Worm (Caenorhabditis elegans): ENCODE measurements around the gene math-22.

Gene math-22

DNA sequence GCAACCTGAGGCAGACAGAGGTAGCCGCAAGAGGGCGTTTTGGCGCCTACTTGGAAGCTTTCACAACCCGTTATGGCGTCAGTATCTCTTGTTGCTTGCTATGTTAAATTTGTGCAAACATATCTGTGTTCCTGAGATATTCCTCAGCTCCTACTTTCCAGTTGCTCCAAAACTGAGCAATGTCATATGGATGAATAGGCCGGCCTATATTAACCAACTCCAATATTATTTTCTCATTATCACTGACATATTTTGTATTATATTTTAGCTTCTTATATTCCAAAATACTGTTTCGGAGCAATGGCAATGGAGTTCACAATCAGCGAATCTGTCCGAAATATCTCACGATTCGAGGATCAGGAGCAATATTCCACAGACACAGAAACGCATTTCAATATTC lies 29.5 kb upstream of the math-22 start, which contains the start of gene math-13:
Gene math-13 (plus strand): TSS at position 301 of the 400 bp plus-strand sequence.
- TF ChIP-seq snpc-4 (tag; optimal IDR thresholded peaks at IDR 0.05) (no peak), mdl-1 (tag; optimal IDR thresholded peaks at IDR 0.05) (no peak), fkh-10 (GFP tag; optimal IDR thresholded peaks at IDR 0.05) (no peak), fos-1 (tag; optimal IDR thresholded peaks at IDR 0.05) (no peak), elt-3 (tag; optimal IDR thresholded peaks at IDR 0.05) (no peak), hmg-11 (tag; optimal IDR thresholded peaks at IDR 0.05) (no peak), nhr-43 (tag; optimal IDR thresholded peaks at IDR 0.05; ENCODE audit: poor library complexity, severe bottlenecking) (no peak), nhr-12 (tag; optimal IDR thresholded peaks at IDR 0.05) (no peak), ceh-82 (tag; optimal IDR thresholded peaks at IDR 0.05) (no peak), lin-15B (tag; optimal IDR thresholded peaks at IDR 0.05) (no peak), egl-27 (tag; optimal IDR thresholded peaks at IDR 0.05) (no peak), nfya-1 (tag; optimal IDR thresholded peaks at IDR 0.05; ENCODE audit: insufficient read depth) (no peak), nhr-67 (tag; optimal IDR thresholded peaks at IDR 0.05) (no peak), lsy-12 (tag; optimal IDR thresholded peaks at IDR 0.05) (no peak), elt-1 (tag; optimal IDR thresholded peaks at IDR 0.05) (no peak), ztf-4 (tag; optimal IDR thresholded peaks at IDR 0.05) (no peak), nhr-23 (tag; optimal IDR thresholded peaks at IDR 0.05) (no peak), unc-39 (tag; optimal IDR thresholded peaks at IDR 0.05) (no peak)

ce11 chrII:1878663-1879062 lies 26.5 kb upstream of the math-22 start, which contains the start of gene math-16:
Gene math-16, minus strand, starts transcription at chrII:1878763.
- TF ChIP-seq nhr-43 (tag; optimal IDR thresholded peaks at IDR 0.05; ENCODE audit: poor library complexity, severe bottlenecking) (no peak), aly-2 (tag; optimal IDR thresholded peaks at IDR 0.05) (no peak), daf-12 (tag; optimal IDR thresholded peaks at IDR 0.05) (no peak), unc-62 (GFP tag; optimal IDR thresholded peaks at IDR 0.05) (no peak)

ce11 chrII:1882705-1883104 lies 22.5 kb upstream of the math-22 start, which contains the start of gene math-5:
Gene math-5, minus strand, starts transcription at chrII:1882805.
- TF ChIP-seq skn-1 (tag; optimal IDR thresholded peaks at IDR 0.05) (no peak), elt-3 (tag; optimal IDR thresholded peaks at IDR 0.05) (no peak)

ce11 chrII:1884635-1885034 lies 20.6 kb upstream of the math-22 start, which contains the start of gene math-6:
Gene math-6, minus strand, starts transcription at chrII:1884735.
- TF ChIP-seq unc-39 (tag; optimal IDR thresholded peaks at IDR 0.05) (no peak), unc-62 (GFP tag; optimal IDR thresholded peaks at IDR 0.05) (no peak), nhr-67 (tag; optimal IDR thresholded peaks at IDR 0.05) (no peak), nhr-43 (tag; optimal IDR thresholded peaks at IDR 0.05; ENCODE audit: poor library complexity, severe bottlenecking) (no peak), fkh-2 (tag; optimal IDR thresholded peaks at IDR 0.05) (no peak), nhr-11 (tag; optimal IDR thresholded peaks at IDR 0.05) (no peak), sea-2 (GFP tag; optimal IDR thresholded peaks at IDR 0.05) (no peak), lsy-12 (tag; optimal IDR thresholded peaks at IDR 0.05) (no peak)

ce11 chrII:1886379-1886778 lies 18.8 kb upstream of the math-22 start, which contains the start of gene math-7:
Gene math-7, minus strand, starts transcription at chrII:1886479.
- TF ChIP-seq ZK546.5 (tag; optimal IDR thresholded peaks at IDR 0.05) (no peak), nhr-25 (tag; optimal IDR thresholded peaks at IDR 0.05) (no peak), nhr-67 (tag; optimal IDR thresholded peaks at IDR 0.05) (no peak), lin-39 (tag; optimal IDR thresholded peaks at IDR 0.05) (no peak), nhr-23 (tag; optimal IDR thresholded peaks at IDR 0.05) (no peak), aly-2 (tag; optimal IDR thresholded peaks at IDR 0.05) (no peak), egl-27 (tag; optimal IDR thresholded peaks at IDR 0.05) (no peak), nhr-43 (tag; optimal IDR thresholded peaks at IDR 0.05; ENCODE audit: poor library complexity, severe bottlenecking) (no peak), nhr-76 (tag; optimal IDR thresholded peaks at IDR 0.05) (no peak), nfya-1 (tag; optimal IDR thresholded peaks at IDR 0.05; ENCODE audit: insufficient read depth) (no peak), ceh-9 (tag; optimal IDR thresholded peaks at IDR 0.05) (no peak), ceh-16 (tag; optimal IDR thresholded peaks at IDR 0.05) (no peak), nhr-11 (tag; optimal IDR thresholded peaks at IDR 0.05) (no peak), elt-2 (tag; optimal IDR thresholded peaks at IDR 0.05) (no peak), unc-62 (GFP tag; optimal IDR thresholded peaks at IDR 0.05) (no peak), fkh-2 (tag; optimal IDR thresholded peaks at IDR 0.05) (no peak)

DNA sequence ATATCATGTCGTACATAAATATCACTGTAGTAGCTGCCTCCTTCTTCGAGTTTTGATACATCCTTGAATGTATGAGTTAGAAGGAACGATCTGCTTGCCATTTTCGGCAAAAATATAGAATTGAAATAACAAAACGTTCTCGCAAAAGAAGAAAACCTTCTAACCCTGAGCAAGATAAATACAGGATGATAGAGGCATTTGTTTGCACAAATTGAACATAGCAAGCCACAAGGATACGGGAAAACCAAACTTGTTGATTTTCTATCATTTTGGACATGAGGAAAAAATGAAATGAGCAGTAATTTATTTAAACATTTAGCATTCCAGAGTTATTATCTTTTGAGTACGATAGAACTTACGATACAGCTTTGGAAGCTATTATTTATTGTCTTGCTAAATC lies 16.1 kb upstream of the math-22 start, which contains the start of gene math-8:
Gene math-8 (minus strand): TSS at position 101 of the 400 bp plus-strand sequence.
- no peak for TF ChIP-seq unc-39 (tag; optimal IDR thresholded peaks at IDR 0.05)
- TF ChIP-seq elt-1 (tag; optimal IDR thresholded peaks at IDR 0.05) = no peak

Data from whole organism, L3 larva.